Worm (Caenorhabditis elegans) whole organism, late embryonic: Measurements from ENCODE around the gene hot-4.

Experiments used
- K02D7.2 ChIP-seq: sonication (generic microtip); optimal IDR thresholded peaks from 2 replicates; lab custom pipeline; 2017; ENCODE audit warnings: mild to moderate bottlenecking, missing genetic modification characterization, missing compliant biosample characterization
- ama-1 ChIP-seq: fragments of 150-350 bp; optimal IDR thresholded peaks from 2 replicates; lab custom pipeline; 2014
- ceh-30 ChIP-seq: fragments of 150-350 bp; optimal IDR thresholded peaks from 2 replicates; lab custom pipeline; 2014; ENCODE audit warnings: missing biosample characterization, missing genetic modification characterization
- dmd-4 ChIP-seq: sonication (generic microtip); optimal IDR thresholded peaks from 2 replicates; lab custom pipeline; 2016; ENCODE audit warnings: borderline replicate concordance, missing genetic modification characterization, missing compliant biosample characterization
- dve-1 ChIP-seq: sonication (generic microtip); optimal IDR thresholded peaks from 2 replicates; lab custom pipeline; 2017; ENCODE audit warnings: antibody characterized with exemption, mild to moderate bottlenecking, missing genetic modification characterization, missing compliant biosample characterization
- lim-6 ChIP-seq: sonication (generic microtip); optimal IDR thresholded peaks from 2 replicates; lab custom pipeline; 2016; ENCODE audit warnings: missing genetic modification characterization, missing compliant biosample characterization
- nhr-11 ChIP-seq: fragments of 150-350 bp; optimal IDR thresholded peaks from 2 replicates; lab custom pipeline; 2014; ENCODE audit warnings: missing biosample characterization, missing genetic modification characterization
- pqm-1 ChIP-seq: sonication (generic microtip); optimal IDR thresholded peaks from 2 replicates; lab custom pipeline; 2016; ENCODE audit warnings: missing genetic modification characterization, missing compliant biosample characterization
- rnt-1 ChIP-seq: sonication (generic microtip); optimal IDR thresholded peaks from 2 replicates; lab custom pipeline; 2016; ENCODE audit warnings: missing genetic modification characterization, missing compliant biosample characterization
- tbx-2 ChIP-seq: sonication (generic microtip); optimal IDR thresholded peaks from 2 replicates; lab custom pipeline; 2016; ENCODE audit warnings: missing genetic modification characterization, missing compliant biosample characterization
- ttx-3 ChIP-seq: sonication (generic microtip); optimal IDR thresholded peaks from 2 replicates; lab custom pipeline; 2016; ENCODE audit warnings: missing genetic modification reagents, missing genetic modification characterization, missing compliant biosample characterization

DNA sequence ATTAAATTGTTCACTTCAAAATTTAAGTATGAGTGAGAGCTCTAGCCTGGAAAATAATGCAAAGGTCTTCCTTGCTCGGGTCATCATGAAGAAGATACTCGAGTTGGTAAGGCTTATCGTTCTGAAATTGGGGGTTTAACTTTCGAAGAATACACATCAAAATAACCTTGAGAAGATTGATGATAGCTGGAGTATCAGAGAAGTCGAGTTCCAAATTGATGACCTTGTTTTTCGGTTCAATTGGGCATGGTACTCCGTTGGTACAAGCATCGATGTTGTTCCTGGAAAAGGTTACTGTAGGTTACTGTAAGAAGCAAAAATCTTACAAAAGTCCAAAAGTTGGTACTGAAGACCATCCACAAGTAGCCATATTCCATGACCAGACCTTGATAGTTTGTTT lies 41.0 kb upstream of the hot-4 start:
- TF ChIP-seq nhr-11 (tag; lab: Kevin White, UChicago) = no peak
- TF ChIP-seq ttx-3 (tag; lab: Kevin White, UChicago) = no peak
- no peak for TF ChIP-seq dmd-4
- no peak for TF ChIP-seq lim-6 (tag; lab: Kevin White, UChicago)
- TF ChIP-seq rnt-1 (tag; lab: Kevin White, UChicago) = no peak
- TF ChIP-seq pqm-1 (tag; lab: Kevin White, UChicago) = no peak
- no peak for TF ChIP-seq K02D7.2 (tag; lab: Kevin White, UChicago)
- no peak for TF ChIP-seq ceh-30 (tag; lab: Kevin White, UChicago)
- no peak for TF ChIP-seq dve-1 (tag; lab: Kevin White, UChicago)
- no peak for TF ChIP-seq tbx-2 (tag; lab: Kevin White, UChicago)
- no peak for TF ChIP-seq ama-1 (lab: Kevin White, UChicago)
